Worm (Caenorhabditis elegans): ENCODE measurements around the gene R10D12.10.

ce11 chrV:14002402-14002801 lies 44.3 kb upstream of the R10D12.10 start:
- TF ChIP-seq snpc-4 (tag; optimal IDR thresholded peaks at IDR 0.05) (no peak), elt-3 (tag; optimal IDR thresholded peaks at IDR 0.05) (no peak), nhr-237 (tag; optimal IDR thresholded peaks at IDR 0.05) (no peak), nhr-12 (tag; optimal IDR thresholded peaks at IDR 0.05) (no peak), nhr-28 (tag; optimal IDR thresholded peaks at IDR 0.05) (no peak), blmp-1 (tag; optimal IDR thresholded peaks at IDR 0.05) (no peak), unc-62 (GFP tag; optimal IDR thresholded peaks at IDR 0.05) (no peak), nhr-76 (tag; optimal IDR thresholded peaks at IDR 0.05) (no peak)
